Fruit fly (Drosophila melanogaster): ENCODE results near the gene CG8620.

CG8620 gene

dm6 chr3L:7151521-7152465, 6.1 kb upstream of the CG8620 start (continued):
- TF ChIP-seq eg (GFP tag; IDR thresholded peaks at IDR 0.05), result peak; percentile 83
- TF ChIP-seq esn (GFP tag; optimal IDR thresholded peaks at IDR 0.05), result no peak
- peak; percentile 70 for TF ChIP-seq pdm3 (GFP tag; optimal IDR thresholded peaks at IDR 0.05)
- peak; percentile 82 for TF ChIP-seq CG6163 (GFP tag; IDR thresholded peaks at IDR 0.05)
- TF ChIP-seq Ets21C (GFP tag; optimal IDR thresholded peaks at IDR 0.05), result no peak
- TF ChIP-seq CG8319 (GFP tag; optimal IDR thresholded peaks at IDR 0.05), result no peak
- TF ChIP-seq fd59A (GFP tag; optimal IDR thresholded peaks at IDR 0.05), result no peak
- peak; percentile 33 for TF ChIP-seq CG11762 (GFP tag; optimal IDR thresholded peaks at IDR 0.05; ENCODE audit: insufficient read depth)
- TF ChIP-seq CG10631 (GFP tag; optimal IDR thresholded peaks at IDR 0.05), result peak; percentile 47
- TF ChIP-seq fkh (GFP tag; optimal IDR thresholded peaks at IDR 0.05), result no peak
- TF ChIP-seq Eip78C (GFP tag), result peak; percentile 86
- peak; percentile 69 for TF ChIP-seq achi (GFP tag; optimal IDR thresholded peaks at IDR 0.05)
- peak; percentile 76 for TF ChIP-seq CG32006 (GFP tag; optimal IDR thresholded peaks at IDR 0.05)
- TF ChIP-seq cyc (GFP tag; optimal IDR thresholded peaks at IDR 0.05), result peak; percentile 15
- TF ChIP-seq CG15336 (GFP tag; IDR thresholded peaks at IDR 0.05), result peak; percentile 90
- TF ChIP-seq Hr4 (GFP tag; optimal IDR thresholded peaks at IDR 0.05), result peak; percentile 85
- TF ChIP-seq CG11294 (GFP tag; IDR thresholded peaks at IDR 0.05), result peak; percentile 68; the same call in 1 of the 2 replicates
- TF ChIP-seq CG31627 (GFP tag; optimal IDR thresholded peaks at IDR 0.05), result no peak
- peak; percentile 16 for TF ChIP-seq CG3032 (tag; optimal IDR thresholded peaks at IDR 0.05)

- TF ChIP-seq Ets96B (tag; optimal IDR thresholded peaks at IDR 0.05) (peak; percentile 77), Sox15 (GFP tag; optimal IDR thresholded peaks at IDR 0.05) (peak; percentile 48), CG4318 (GFP tag; optimal IDR thresholded peaks at IDR 0.05) (peak; percentile 76), dsx (GFP tag; optimal IDR thresholded peaks at IDR 0.05; ENCODE audit: poor library complexity, severe bottlenecking) (peak; percentile 74), lz (GFP tag; optimal IDR thresholded peaks at IDR 0.05) (peak; percentile 58), vri (GFP tag; optimal IDR thresholded peaks at IDR 0.05) (peak; percentile 31), CG6163 (GFP tag; IDR thresholded peaks at IDR 0.05) (peak; percentile 62; the same call in 1 of the 3 replicates), CG1621 (tag; optimal IDR thresholded peaks at IDR 0.05) (peak; percentile 57), Hr4 (GFP tag; optimal IDR thresholded peaks at IDR 0.05) (peak; percentile 82), Eip78C (GFP tag) (peak; percentile 94), achi (GFP tag; optimal IDR thresholded peaks at IDR 0.05) (peak; percentile 74), Hr39 (GFP tag; optimal IDR thresholded peaks at IDR 0.05) (peak; percentile 59), CG8119 (GFP tag; IDR thresholded peaks at IDR 0.05) (peak; percentile 81), Gug (GFP tag; IDR thresholded peaks at IDR 0.05) (peak; percentile 60), pdm3 (GFP tag; optimal IDR thresholded peaks at IDR 0.05) (peak; percentile 74), ss (GFP tag; optimal IDR thresholded peaks at IDR 0.05) (peak; percentile 44 to 74), CG9139 (GFP tag; optimal IDR thresholded peaks at IDR 0.05) (peak; percentile 36), Hr38 (GFP tag; optimal IDR thresholded peaks at IDR 0.05) (no peak), CG8319 (GFP tag; optimal IDR thresholded peaks at IDR 0.05) (peak; percentile 24), Ets21C (GFP tag; optimal IDR thresholded peaks at IDR 0.05) (peak; percentile 33), net (GFP tag; optimal IDR thresholded peaks at IDR 0.05) (peak; percentile 73), fkh (GFP tag; optimal IDR thresholded peaks at IDR 0.05) (no peak), dac (GFP tag; optimal IDR thresholded peaks at IDR 0.05) (peak; percentile 60), CG15336 (GFP tag; IDR thresholded peaks at IDR 0.05) (peak; percentile 82), svp (GFP tag) (peak; percentile 71), CG11762 (GFP tag; optimal IDR thresholded peaks at IDR 0.05; ENCODE audit: insufficient read depth) (peak; percentile 74), CG11294 (GFP tag; IDR thresholded peaks at IDR 0.05) (peak; percentile 12; the same call in 1 of the 2 replicates), CG11902 (GFP tag; optimal IDR thresholded peaks at IDR 0.05) (peak; percentile 57), Sox14 (GFP tag; optimal IDR thresholded peaks at IDR 0.05) (peak; percentile 71), CG16779 (tag; optimal IDR thresholded peaks at IDR 0.05) (peak; percentile 39), Lpt (GFP tag; optimal IDR thresholded peaks at IDR 0.05) (peak; percentile 44), CG6276 (GFP tag; optimal IDR thresholded peaks at IDR 0.05) (peak; percentile 65), Smox (GFP tag; optimal IDR thresholded peaks at IDR 0.05) (peak; percentile 65), OdsH (GFP tag; optimal IDR thresholded peaks at IDR 0.05) (peak; percentile 76), fd59A (GFP tag; optimal IDR thresholded peaks at IDR 0.05) (peak; percentile 64), Eip93F (GFP tag; optimal IDR thresholded peaks at IDR 0.05) (no peak), salr (GFP tag; optimal IDR thresholded peaks at IDR 0.05) (peak; percentile 57 to 65), eg (GFP tag; IDR thresholded peaks at IDR 0.05) (peak; percentile 49; the same call in 1 of the 3 replicates), CG31627 (GFP tag; optimal IDR thresholded peaks at IDR 0.05) (peak; percentile 67), topi (GFP tag; optimal IDR thresholded peaks at IDR 0.05) (peak; percentile 72)
Observed at dm6 chr3L:7153634-7154033, 4.3 kb upstream of the CG8620 start.

Data from whole organism, prepupa.